Worm (Caenorhabditis elegans): ENCODE measurements around the gene ZK1307.8.

ZK1307.8 gene

DNA sequence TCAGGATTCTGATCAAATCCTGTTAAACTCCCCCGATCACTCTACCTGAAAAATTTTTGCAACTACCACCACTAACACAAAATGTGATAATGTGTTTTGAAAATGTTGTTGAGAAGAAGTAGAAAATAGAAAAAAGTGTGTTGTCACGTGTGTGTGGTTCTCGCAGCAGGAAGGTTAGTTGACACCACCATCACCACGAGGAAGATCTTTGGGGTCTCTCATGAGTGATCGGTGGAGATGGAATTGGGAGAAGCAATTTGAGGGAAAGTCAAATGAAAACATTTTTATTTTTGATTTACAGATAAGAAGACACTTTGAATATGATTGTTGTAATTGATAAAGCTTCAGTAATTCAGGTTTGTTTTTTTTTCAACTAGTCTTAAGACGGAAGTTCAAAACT is 22.7 kb upstream of the ZK1307.8 start:
- TF ChIP-seq lin-35 (GFP tag; optimal IDR thresholded peaks at IDR 0.05) (peak; percentile 34 to 65), unc-30 (tag; optimal IDR thresholded peaks at IDR 0.05) (no peak), blmp-1 (tag; optimal IDR thresholded peaks at IDR 0.05) (peak; percentile 86), nhr-85 (tag) (peak; percentile 91), nhr-77 (tag; optimal IDR thresholded peaks at IDR 0.05) (no peak), snpc-4 (tag; optimal IDR thresholded peaks at IDR 0.05) (no peak), jun-1 (tag; optimal IDR thresholded peaks at IDR 0.05) (no peak), nhr-71 (tag; optimal IDR thresholded peaks at IDR 0.05) (peak; percentile 88), swsn-7 (tag; optimal IDR thresholded peaks at IDR 0.05) (peak; percentile 6), unc-62 (GFP tag; optimal IDR thresholded peaks at IDR 0.05) (no peak), lin-39 (tag; optimal IDR thresholded peaks at IDR 0.05) (peak; percentile 12), nhr-90 (tag; optimal IDR thresholded peaks at IDR 0.05; ENCODE audit: poor library complexity) (peak; percentile 66), ceh-82 (tag; optimal IDR thresholded peaks at IDR 0.05) (no peak), pqm-1 (tag; optimal IDR thresholded peaks at IDR 0.05) (no peak), nhr-20 (tag; optimal IDR thresholded peaks at IDR 0.05) (peak; percentile 92), dpl-1 (GFP tag; optimal IDR thresholded peaks at IDR 0.05) (peak in 1 of 3 experiments; percentile 25), nhr-19 (GFP tag; conservative IDR thresholded peaks at IDR 0.05) (peak; percentile 90), efl-1 (optimal IDR thresholded peaks at IDR 0.05) (no peak), efl-1 (GFP tag; optimal IDR thresholded peaks at IDR 0.05 in 1 of 2) (peak in 1 of 2 experiments; percentile 90), pag-3 (tag; optimal IDR thresholded peaks at IDR 0.05; ENCODE audit: borderline replicate concordance, insufficient read depth) (no peak), ama-1 (optimal IDR thresholded peaks at IDR 0.05) (peak; percentile 68), rnt-1 (tag; optimal IDR thresholded peaks at IDR 0.05) (peak; percentile 77), elt-2 (tag; optimal IDR thresholded peaks at IDR 0.05) (no peak), lir-3 (tag; optimal IDR thresholded peaks at IDR 0.05; ENCODE audit: poor library complexity) (peak; percentile 57), tbx-2 (tag; optimal IDR thresholded peaks at IDR 0.05) (peak; percentile 49), lsy-2 (tag; optimal IDR thresholded peaks at IDR 0.05) (peak; percentile 53 to 64), unc-86 (tag; optimal IDR thresholded peaks at IDR 0.05) (no peak), mdl-1 (tag; optimal IDR thresholded peaks at IDR 0.05) (peak in 1 of 2 experiments; percentile 92), nhr-84 (tag; optimal IDR thresholded peaks at IDR 0.05) (no peak), unc-130 (tag; optimal IDR thresholded peaks at IDR 0.05) (peak; percentile 81), C16A3.4 (tag; optimal IDR thresholded peaks at IDR 0.05) (peak; percentile 53), snu-23 (GFP tag; optimal IDR thresholded peaks at IDR 0.05) (peak; percentile 84), lin-15B (tag; optimal IDR thresholded peaks at IDR 0.05) (no peak), lin-13 (GFP tag; optimal IDR thresholded peaks at IDR 0.05) (peak; percentile 44), nhr-237 (tag; optimal IDR thresholded peaks at IDR 0.05) (no peak), zip-4 (GFP tag; optimal IDR thresholded peaks at IDR 0.05) (no peak), zag-1 (tag; optimal IDR thresholded peaks at IDR 0.05) (no peak), vab-15 (tag; optimal IDR thresholded peaks at IDR 0.05) (peak; percentile 72), xbp-1 (tag; optimal IDR thresholded peaks at IDR 0.05) (peak; percentile 21), ztf-4 (tag; optimal IDR thresholded peaks at IDR 0.05) (peak; percentile 80), elt-3 (tag; optimal IDR thresholded peaks at IDR 0.05) (peak in 2 of 6 experiments; percentile 33 to 78), nhr-47 (tag; optimal IDR thresholded peaks at IDR 0.05) (peak; percentile 11), ceh-63 (GFP tag; optimal IDR thresholded peaks at IDR 0.05) (no peak), pax-3 (tag; optimal IDR thresholded peaks at IDR 0.05) (peak; percentile 24), lin-14 (GFP tag; optimal IDR thresholded peaks at IDR 0.05) (peak; percentile 83), dsc-1 (tag; optimal IDR thresholded peaks at IDR 0.05) (no peak), mep-1 (tag; optimal IDR thresholded peaks at IDR 0.05) (peak; percentile 24)

Data from whole organism, L1 larva.